Worm (Caenorhabditis elegans) whole organism, young adult: Measurements from ENCODE around the gene luc-7L3.

ENCODE experiments used
- C06A6.2 ChIP-seq: fragments of 200-800 bp; sonication (Bioruptor generic); conservative IDR thresholded peaks from 2 replicates; pipeline ENCODE4 v1.3.6; 2022; ENCODE audit warnings: missing genetic modification characterization, missing compliant biosample characterization
- C17E4.6 ChIP-seq: fragments of 200-800 bp; sonication (Bioruptor generic); IDR thresholded peaks from 2 replicates; pipeline ENCODE4 v1.3.6; 2022; ENCODE audit warnings: missing genetic modification reagents, missing genetic modification characterization, missing compliant biosample characterization
- F23B12.7 ChIP-seq: sonication (generic microtip); optimal IDR thresholded peaks from 2 replicates; lab custom pipeline; 2017; ENCODE audit warnings: missing genetic modification characterization, mild to moderate bottlenecking, missing compliant biosample characterization, antibody characterized with exemption, moderate library complexity; ENCODE audit not compliant: insufficient read depth
- F33H1.4 ChIP-seq: fragments of 200-800 bp; sonication (Bioruptor generic); IDR thresholded peaks from 2 replicates; pipeline ENCODE4 v1.3.6; 2022; ENCODE audit warnings: missing genetic modification reagents, missing genetic modification characterization, missing compliant biosample characterization
- F39B2.1 ChIP-seq: fragments of 200-800 bp; sonication (Bioruptor generic); IDR thresholded peaks from 2 replicates; pipeline ENCODE4 v1.3.6; 2022; ENCODE audit warnings: missing genetic modification reagents, missing genetic modification characterization, missing compliant biosample characterization
- F49E8.2 ChIP-seq: sonication (generic microtip); optimal IDR thresholded peaks from 3 replicates; lab custom pipeline; 2017; ENCODE audit warnings: missing genetic modification characterization, mild to moderate bottlenecking, missing compliant biosample characterization, antibody characterized with exemption, moderate library complexity; ENCODE audit not compliant: insufficient read depth
- F52B5.7 ChIP-seq: sonication (generic microtip); optimal IDR thresholded peaks from 2 replicates; lab custom pipeline; 2016; ENCODE audit warnings: mild to moderate bottlenecking, missing genetic modification characterization, missing compliant biosample characterization
- F55B11.4 ChIP-seq: sonication (generic microtip); optimal IDR thresholded peaks from 2 replicates; lab custom pipeline; 2016; ENCODE audit warnings: missing compliant biosample characterization, missing genetic modification characterization, borderline replicate concordance; ENCODE audit not compliant: insufficient read depth
- K11D2.4 ChIP-seq: fragments of 200-800 bp; sonication (Bioruptor generic); IDR thresholded peaks from 2 replicates; pipeline ENCODE4 v1.3.6; 2022; ENCODE audit warnings: missing genetic modification reagents, missing genetic modification characterization, missing compliant biosample characterization
- Y56A3A.18 ChIP-seq: fragments of 200-800 bp; sonication (Bioruptor generic); IDR thresholded peaks from 2 replicates; pipeline ENCODE4 v1.3.6; 2022; ENCODE audit warnings: missing genetic modification reagents, missing genetic modification characterization, missing compliant biosample characterization
- Y95B8A.8 ChIP-seq: fragments of 200-800 bp; sonication (Bioruptor generic); IDR thresholded peaks from 2 replicates; pipeline ENCODE4 v1.3.6; 2022; ENCODE audit warnings: missing genetic modification reagents, missing genetic modification characterization, missing compliant biosample characterization
- ZK185.1 ChIP-seq: sonication (generic microtip); optimal IDR thresholded peaks from 2 replicates; lab custom pipeline; 2016; ENCODE audit warnings: mild to moderate bottlenecking, missing genetic modification characterization, missing compliant biosample characterization; ENCODE audit not compliant: poor library complexity, severe bottlenecking
- ama-1 ChIP-seq, 3 experiments: fragments of 150-350 bp in 1 of 3; sonication (generic microtip) in 2 of 3; optimal IDR thresholded peaks; 2 replicates each; lab custom pipeline; 2014 to 2018; ENCODE audit warnings: missing biosample characterization in 2 of 3, missing genetic modification characterization in 2 of 3, missing genetic modification reagents in 2 of 3
- aptf-2 ChIP-seq: fragments of 200-800 bp; sonication (Bioruptor generic); conservative IDR thresholded peaks from 2 replicates; pipeline ENCODE4 v1.3.6; 2022; ENCODE audit warnings: missing genetic modification reagents, missing genetic modification characterization, missing compliant biosample characterization
- aptf-3 ChIP-seq: fragments of 200-800 bp; sonication (Bioruptor generic); IDR thresholded peaks from 2 replicates; pipeline ENCODE4 v1.3.6; 2022; ENCODE audit warnings: missing genetic modification characterization, missing compliant biosample characterization
- attf-5 ChIP-seq: fragments of 200-800 bp; sonication (Bioruptor generic); optimal IDR thresholded peaks from 2 replicates; lab custom pipeline; 2018; ENCODE audit warnings: mild to moderate bottlenecking, missing genetic modification characterization, missing compliant biosample characterization
- chd-7 ChIP-seq: sonication (generic microtip); optimal IDR thresholded peaks from 2 replicates; lab custom pipeline; 2016; ENCODE audit warnings: mild to moderate bottlenecking, missing genetic modification characterization, moderate library complexity, missing compliant biosample characterization
- die-1 ChIP-seq: sonication (generic microtip); optimal IDR thresholded peaks from 2 replicates; lab custom pipeline; 2016; ENCODE audit warnings: missing genotype, mild to moderate bottlenecking, missing genetic modification characterization, missing compliant biosample characterization
- dox-1 ChIP-seq: fragments of 200-800 bp; sonication (Bioruptor generic); IDR thresholded peaks from 2 replicates; pipeline ENCODE4 v1.3.6; 2022; ENCODE audit warnings: missing genetic modification reagents, missing genetic modification characterization, missing compliant biosample characterization
- dpl-1 ChIP-seq: fragments of 150-350 bp; optimal IDR thresholded peaks from 2 replicates; lab custom pipeline; 2014; ENCODE audit warnings: missing biosample characterization, missing genetic modification reagents, missing genetic modification characterization
- efl-1 ChIP-seq: fragments of 150-350 bp; optimal IDR thresholded peaks from 2 replicates; lab custom pipeline; 2014; ENCODE audit warnings: missing biosample characterization, missing genetic modification reagents, missing genetic modification characterization
- egl-18 ChIP-seq: fragments of 200-800 bp; sonication (Bioruptor generic); IDR thresholded peaks from 2 replicates; pipeline ENCODE4 v1.3.6; 2022; ENCODE audit warnings: missing genetic modification reagents, missing genetic modification characterization, missing compliant biosample characterization
- egl-44 ChIP-seq: fragments of 200-800 bp; sonication (Bioruptor generic); IDR thresholded peaks from 2 replicates; pipeline ENCODE4 v1.3.6; 2022; ENCODE audit warnings: missing genetic modification reagents, missing genetic modification characterization, missing compliant biosample characterization
- egrh-3 ChIP-seq: fragments of 200-800 bp; sonication (Bioruptor generic); IDR thresholded peaks from 2 replicates; pipeline ENCODE4 v1.3.6; 2022; ENCODE audit warnings: missing genetic modification reagents, missing genetic modification characterization, missing compliant biosample characterization
- gei-17 ChIP-seq: fragments of 200-800 bp; sonication (Bioruptor generic); optimal IDR thresholded peaks from 2 replicates; lab custom pipeline; 2018; ENCODE audit warnings: mild to moderate bottlenecking, missing genetic modification characterization, missing compliant biosample characterization
- hlh-26 ChIP-seq: fragments of 200-800 bp; sonication (Bioruptor generic); conservative IDR thresholded peaks from 2 replicates; pipeline ENCODE4 v1.3.6; 2022; ENCODE audit warnings: missing genetic modification reagents, missing genetic modification characterization, missing compliant biosample characterization
- let-526 ChIP-seq: fragments of 200-800 bp; sonication (Bioruptor generic); IDR thresholded peaks from 2 replicates; pipeline ENCODE4 v1.3.6; 2022; ENCODE audit warnings: missing genetic modification reagents, missing genetic modification characterization, missing compliant biosample characterization
- lsy-27 ChIP-seq: sonication (generic microtip); optimal IDR thresholded peaks from 2 replicates; lab custom pipeline; 2017; ENCODE audit warnings: missing genetic modification characterization, mild to moderate bottlenecking, missing compliant biosample characterization, antibody characterized with exemption, missing genotype, borderline replicate concordance; ENCODE audit not compliant: insufficient read depth
- madf-10 ChIP-seq: sonication (generic microtip); optimal IDR thresholded peaks from 2 replicates; lab custom pipeline; 2016; ENCODE audit warnings: mild to moderate bottlenecking, missing genetic modification characterization, missing compliant biosample characterization
- mxl-1 ChIP-seq: sonication (generic microtip); optimal IDR thresholded peaks from 2 replicates; lab custom pipeline; 2016; ENCODE audit warnings: missing genetic modification characterization, missing compliant biosample characterization
- nhr-27 ChIP-seq: fragments of 200-800 bp; sonication (Bioruptor generic); optimal IDR thresholded peaks from 2 replicates; lab custom pipeline; 2018; ENCODE audit warnings: mild to moderate bottlenecking, missing genetic modification characterization, moderate library complexity, missing compliant biosample characterization
- nhr-80 ChIP-seq: sonication (generic microtip); optimal IDR thresholded peaks from 2 replicates; lab custom pipeline; 2016; ENCODE audit warnings: missing genetic modification characterization, missing compliant biosample characterization
- rpc-1 ChIP-seq, 2 experiments: fragments of 150-350 bp in 1 of 2; sonication (generic microtip) in 1 of 2; optimal IDR thresholded peaks; 2 replicates each; lab custom pipeline; 2014 to 2018; ENCODE audit warnings: missing biosample characterization in 1 of 2, missing genetic modification characterization in 1 of 2, missing genetic modification reagents in 1 of 2, missing genotype in 1 of 2
- snpc-1.1 ChIP-seq: sonication (generic microtip); optimal IDR thresholded peaks from 2 replicates; lab custom pipeline; 2017; ENCODE audit warnings: missing genetic modification characterization, mild to moderate bottlenecking, missing compliant biosample characterization, antibody characterized with exemption, moderate library complexity, missing genotype, missing genetic modification reagents; ENCODE audit not compliant: insufficient read depth
- snpc-1.3 ChIP-seq: sonication (generic microtip); optimal IDR thresholded peaks from 2 replicates; lab custom pipeline; 2017; ENCODE audit warnings: missing genetic modification characterization, mild to moderate bottlenecking, missing compliant biosample characterization, antibody characterized with exemption, moderate library complexity, missing genotype, missing genetic modification reagents; ENCODE audit not compliant: insufficient read depth
- sptf-2 ChIP-seq: fragments of 200-800 bp; sonication (Bioruptor generic); optimal IDR thresholded peaks from 2 replicates; lab custom pipeline; 2018; ENCODE audit warnings: mild to moderate bottlenecking, missing genetic modification characterization, missing compliant biosample characterization
- tlf-1 ChIP-seq: fragments of 200-800 bp; sonication (Bioruptor generic); optimal IDR thresholded peaks from 2 replicates; lab custom pipeline; 2018; ENCODE audit warnings: mild to moderate bottlenecking, missing genetic modification characterization, missing compliant biosample characterization
- ztf-18 ChIP-seq: sonication (generic microtip); optimal IDR thresholded peaks from 2 replicates; lab custom pipeline; 2016; ENCODE audit warnings: missing genotype, mild to moderate bottlenecking, missing genetic modification characterization, missing compliant biosample characterization
- ztf-25 ChIP-seq: fragments of 200-800 bp; sonication (Bioruptor generic); IDR thresholded peaks from 2 replicates; pipeline ENCODE4 v1.3.6; 2022; ENCODE audit warnings: missing genetic modification reagents, missing genetic modification characterization, missing compliant biosample characterization
- ztf-3 ChIP-seq: fragments of 200-800 bp; sonication (Bioruptor generic); optimal IDR thresholded peaks from 2 replicates; lab custom pipeline; 2018; ENCODE audit warnings: mild to moderate bottlenecking, missing genetic modification characterization, missing compliant biosample characterization
- ztf-6 ChIP-seq: fragments of 200-800 bp; sonication (Bioruptor generic); IDR thresholded peaks from 2 replicates; pipeline ENCODE4 v1.3.6; 2022; ENCODE audit warnings: missing genetic modification reagents, missing genetic modification characterization, missing compliant biosample characterization

The luc-7L3 gene

ce11 chrII:79166-79565 is 18.7 kb downstream of the luc-7L3 start, which contains the start of gene C23H3.9:
Gene C23H3.9 (minus strand): TSS chrII:79266.
- TF ChIP-seq tlf-1 (no peak), F39B2.1 (GFP tag; lab: Robert Waterston, UW) (no peak), ama-1 (optimal IDR thresholded peaks at IDR 0.05; lab: Kevin White, UChicago) (no peak), ama-1 (GFP tag; optimal IDR thresholded peaks at IDR 0.05; lab: Kevin White, UChicago) (no peak), madf-10 (tag; lab: Kevin White, UChicago) (no peak), ztf-6 (GFP tag; lab: Robert Waterston, UW) (no peak)

ce11 chrII:76662-77061 is 21.2 kb downstream of the luc-7L3 start:
- TF ChIP-seq nhr-80 (tag; lab: Kevin White, UChicago) (peak; percentile 82), dox-1 (GFP tag; lab: Robert Waterston, UW) (0 out of 2 replicates have a peak, but pooled peaks have one; percentile 22), aptf-2 (no peak)

ce11 chrII:75831-76230 is 22.0 kb downstream of the luc-7L3 start:
- TF ChIP-seq attf-5 (GFP tag; lab: Kevin White, UChicago) (no peak), gei-17 (no peak), madf-10 (tag; lab: Kevin White, UChicago) (no peak)

- TF ChIP-seq Y56A3A.18 (GFP tag; lab: Robert Waterston, UW) (no peak), lsy-27 (no peak), F33H1.4 (no peak), sptf-2 (GFP tag; lab: Kevin White, UChicago) (no peak), mxl-1 (no peak), rpc-1 (optimal IDR thresholded peaks at IDR 0.05; lab: Kevin White, UChicago) (no peak), rpc-1 (tag; optimal IDR thresholded peaks at IDR 0.05; lab: Kevin White, UChicago) (no peak), dox-1 (GFP tag; lab: Robert Waterston, UW) (no peak), F49E8.2 (no peak), F55B11.4 (no peak), F52B5.7 (tag; lab: Kevin White, UChicago) (no peak), let-526 (GFP tag; lab: Robert Waterston, UW) (no peak), Y95B8A.8 (GFP tag; lab: Robert Waterston, UW) (no peak), ztf-18 (tag; lab: Kevin White, UChicago) (no peak), hlh-26 (no peak), C06A6.2 (GFP tag; lab: Robert Waterston, UW) (no peak), snpc-1.1 (no peak), K11D2.4 (GFP tag; lab: Robert Waterston, UW) (no peak), dpl-1 (GFP tag; lab: Kevin White, UChicago) (no peak), chd-7 (tag; lab: Kevin White, UChicago) (no peak), F23B12.7 (no peak)
- TF ChIP-seq, all 124 proteins: peak for 0
Measured at ce11 chrII:73892-74291, 23.9 kb downstream of the luc-7L3 start.

- TF ChIP-seq rpc-1 (optimal IDR thresholded peaks at IDR 0.05; lab: Kevin White, UChicago) (no peak), rpc-1 (tag; optimal IDR thresholded peaks at IDR 0.05; lab: Kevin White, UChicago) (no peak), egrh-3 (no peak), die-1 (no peak), egl-18 (no peak), dpl-1 (GFP tag; lab: Kevin White, UChicago) (no peak), aptf-3 (GFP tag; lab: Robert Waterston, UW) (no peak), F23B12.7 (no peak), ztf-3 (GFP tag; lab: Kevin White, UChicago) (no peak), nhr-27 (no peak), ztf-18 (tag; lab: Kevin White, UChicago) (no peak), snpc-1.3 (tag; lab: Kevin White, UChicago) (no peak), Y95B8A.8 (GFP tag; lab: Robert Waterston, UW) (no peak), C17E4.6 (no peak), egl-44 (no peak), efl-1 (no peak), attf-5 (GFP tag; lab: Kevin White, UChicago) (no peak), ZK185.1 (tag; lab: Kevin White, UChicago) (no peak), ztf-25 (GFP tag; lab: Robert Waterston, UW) (no peak)
Measured at ce11 chrII:73329-73728, 24.5 kb downstream of the luc-7L3 start.
